Worm (Caenorhabditis elegans) whole organism, young adult: Measurements from ENCODE around the gene snf-9.
A peak's percentile ranks its signal among the peaks of the same experiment; 100 is the strongest.

Experiments used
- B0019.2 ChIP-seq: fragments of 200-800 bp; sonication (Bioruptor generic); conservative IDR thresholded peaks from 2 replicates; pipeline ENCODE4 v1.3.6; 2022; ENCODE audit warnings: missing genetic modification reagents, missing genetic modification characterization, missing compliant biosample characterization
- B0035.1 ChIP-seq: sonication (generic microtip); optimal IDR thresholded peaks from 2 replicates; lab custom pipeline; 2016; ENCODE audit warnings: missing genetic modification characterization, mild to moderate bottlenecking, missing compliant biosample characterization, missing genotype, missing genetic modification reagents
- B0261.1 ChIP-seq: sonication (generic microtip); optimal IDR thresholded peaks from 2 replicates; lab custom pipeline; 2016; ENCODE audit warnings: mild to moderate bottlenecking, missing genetic modification characterization, moderate library complexity, missing compliant biosample characterization
- C06A6.2 ChIP-seq: fragments of 200-800 bp; sonication (Bioruptor generic); conservative IDR thresholded peaks from 2 replicates; pipeline ENCODE4 v1.3.6; 2022; ENCODE audit warnings: missing genetic modification characterization, missing compliant biosample characterization
- F33H1.4 ChIP-seq: fragments of 200-800 bp; sonication (Bioruptor generic); IDR thresholded peaks from 2 replicates; pipeline ENCODE4 v1.3.6; 2022; ENCODE audit warnings: missing genetic modification reagents, missing genetic modification characterization, missing compliant biosample characterization
- F37B4.10 ChIP-seq: fragments of 200-800 bp; sonication (Bioruptor generic); IDR thresholded peaks from 2 replicates; pipeline ENCODE4 v1.3.6; 2022; ENCODE audit warnings: missing genetic modification characterization, missing compliant biosample characterization
- F39B2.1 ChIP-seq: fragments of 200-800 bp; sonication (Bioruptor generic); IDR thresholded peaks from 2 replicates; pipeline ENCODE4 v1.3.6; 2022; ENCODE audit warnings: missing genetic modification reagents, missing genetic modification characterization, missing compliant biosample characterization
- F49E8.2 ChIP-seq: sonication (generic microtip); optimal IDR thresholded peaks from 3 replicates; lab custom pipeline; 2017; ENCODE audit warnings: missing genetic modification characterization, mild to moderate bottlenecking, missing compliant biosample characterization, antibody characterized with exemption, moderate library complexity; ENCODE audit not compliant: insufficient read depth
- F55B11.4 ChIP-seq: sonication (generic microtip); optimal IDR thresholded peaks from 2 replicates; lab custom pipeline; 2016; ENCODE audit warnings: missing compliant biosample characterization, missing genetic modification characterization, borderline replicate concordance; ENCODE audit not compliant: insufficient read depth
- F57A8.1 ChIP-seq: fragments of 200-800 bp; sonication (Bioruptor generic); optimal IDR thresholded peaks from 2 replicates; lab custom pipeline; 2018; ENCODE audit warnings: mild to moderate bottlenecking, missing genetic modification characterization, moderate library complexity, missing compliant biosample characterization
- F57C9.4 ChIP-seq: sonication (generic microtip); optimal IDR thresholded peaks from 2 replicates; lab custom pipeline; 2017; ENCODE audit warnings: mild to moderate bottlenecking, missing genetic modification characterization, missing compliant biosample characterization
- T26A5.8 ChIP-seq: sonication (generic microtip); optimal IDR thresholded peaks from 2 replicates; lab custom pipeline; 2016; ENCODE audit warnings: missing genetic modification characterization, missing compliant biosample characterization
- Y53F4B.3 ChIP-seq: fragments of 200-800 bp; sonication (Bioruptor generic); IDR thresholded peaks from 2 replicates; pipeline ENCODE4 v1.3.6; 2022; ENCODE audit warnings: missing genetic modification reagents, missing genetic modification characterization, missing compliant biosample characterization
- Y53G8AR.9 ChIP-seq: fragments of 200-800 bp; sonication (Bioruptor generic); conservative IDR thresholded peaks from 2 replicates; pipeline ENCODE4 v1.3.6; 2022; ENCODE audit warnings: missing genetic modification reagents, missing genetic modification characterization, missing compliant biosample characterization
- Y67H2A.10 ChIP-seq: fragments of 200-800 bp; sonication (Bioruptor generic); conservative IDR thresholded peaks from 2 replicates; pipeline ENCODE4 v1.3.6; 2022; ENCODE audit warnings: missing genetic modification reagents, missing genetic modification characterization, missing compliant biosample characterization
- ZK185.1 ChIP-seq: sonication (generic microtip); optimal IDR thresholded peaks from 2 replicates; lab custom pipeline; 2016; ENCODE audit warnings: mild to moderate bottlenecking, missing genetic modification characterization, missing compliant biosample characterization; ENCODE audit not compliant: poor library complexity, severe bottlenecking
- athp-1 ChIP-seq: sonication (generic microtip); optimal IDR thresholded peaks from 2 replicates; lab custom pipeline; 2017; ENCODE audit warnings: mild to moderate bottlenecking, missing genetic modification characterization, missing compliant biosample characterization
- attf-6 ChIP-seq: fragments of 200-800 bp; sonication (Bioruptor generic); IDR thresholded peaks from 2 replicates; pipeline ENCODE4 v1.3.6; 2022; ENCODE audit warnings: missing genetic modification reagents, missing genetic modification characterization, missing compliant biosample characterization
- ccch-3 ChIP-seq: fragments of 200-800 bp; sonication (Bioruptor generic); optimal IDR thresholded peaks from 2 replicates; lab custom pipeline; 2018; ENCODE audit warnings: mild to moderate bottlenecking, missing genetic modification characterization, missing compliant biosample characterization
- cebp-1 ChIP-seq, 2 experiments: fragments of 200-800 bp in 1 of 2; sonication (Bioruptor generic) in 1 of 2; sonication (generic microtip) in 1 of 2; IDR thresholded peaks in 1 of 2; optimal IDR thresholded peaks in 1 of 2; 2 replicates each; pipeline versions ENCODE4 v1.3.6 to Lab custom; 2017 to 2022; ENCODE audit warnings: missing compliant biosample characterization in 2 of 2, missing genetic modification characterization in 2 of 2, mild to moderate bottlenecking in 1 of 2, missing genetic modification reagents in 1 of 2, moderate library complexity in 1 of 2
- ceh-100 ChIP-seq: fragments of 200-800 bp; sonication (Bioruptor generic); IDR thresholded peaks from 2 replicates; pipeline ENCODE4 v1.3.6; 2022; ENCODE audit warnings: missing genetic modification reagents, missing genetic modification characterization, missing compliant biosample characterization
- ceh-27 ChIP-seq: fragments of 200-800 bp; sonication (Bioruptor generic); optimal IDR thresholded peaks from 2 replicates; lab custom pipeline; 2018; ENCODE audit warnings: mild to moderate bottlenecking, missing genetic modification characterization, moderate library complexity, missing compliant biosample characterization
- ceh-40 ChIP-seq: fragments of 200-800 bp; sonication (Bioruptor generic); IDR thresholded peaks from 2 replicates; pipeline ENCODE4 v1.3.6; 2022; ENCODE audit warnings: missing genetic modification characterization, missing compliant biosample characterization
- chd-7 ChIP-seq: sonication (generic microtip); optimal IDR thresholded peaks from 2 replicates; lab custom pipeline; 2016; ENCODE audit warnings: mild to moderate bottlenecking, missing genetic modification characterization, moderate library complexity, missing compliant biosample characterization
- dpl-1 ChIP-seq: fragments of 150-350 bp; optimal IDR thresholded peaks from 2 replicates; lab custom pipeline; 2014; ENCODE audit warnings: missing biosample characterization, missing genetic modification reagents, missing genetic modification characterization
- egrh-3 ChIP-seq: fragments of 200-800 bp; sonication (Bioruptor generic); IDR thresholded peaks from 2 replicates; pipeline ENCODE4 v1.3.6; 2022; ENCODE audit warnings: missing genetic modification reagents, missing genetic modification characterization, missing compliant biosample characterization
- ets-4 ChIP-seq: fragments of 200-800 bp; sonication (Bioruptor generic); optimal IDR thresholded peaks from 2 replicates; lab custom pipeline; 2018; ENCODE audit warnings: mild to moderate bottlenecking, missing genetic modification characterization, missing compliant biosample characterization
- gei-17 ChIP-seq: fragments of 200-800 bp; sonication (Bioruptor generic); optimal IDR thresholded peaks from 2 replicates; lab custom pipeline; 2018; ENCODE audit warnings: mild to moderate bottlenecking, missing genetic modification characterization, missing compliant biosample characterization
- hrde-1 ChIP-seq: sonication (generic microtip); optimal IDR thresholded peaks from 2 replicates; lab custom pipeline; 2016; ENCODE audit warnings: missing genetic modification characterization, mild to moderate bottlenecking, missing compliant biosample characterization, moderate library complexity, missing genotype, missing genetic modification reagents, borderline replicate concordance
- let-607 ChIP-seq, 2 experiments: fragments of 200-800 bp in 1 of 2; sonication (Bioruptor generic) in 1 of 2; sonication (generic microtip) in 1 of 2; optimal IDR thresholded peaks; 2 replicates each; lab custom pipeline; 2016 to 2018; ENCODE audit warnings: mild to moderate bottlenecking in 2 of 2, missing compliant biosample characterization in 2 of 2, missing genetic modification characterization in 2 of 2, moderate library complexity in 2 of 2, missing genotype in 1 of 2
- lsy-27 ChIP-seq: sonication (generic microtip); optimal IDR thresholded peaks from 2 replicates; lab custom pipeline; 2017; ENCODE audit warnings: missing genetic modification characterization, mild to moderate bottlenecking, missing compliant biosample characterization, antibody characterized with exemption, missing genotype, borderline replicate concordance; ENCODE audit not compliant: insufficient read depth
- madf-10 ChIP-seq: sonication (generic microtip); optimal IDR thresholded peaks from 2 replicates; lab custom pipeline; 2016; ENCODE audit warnings: mild to moderate bottlenecking, missing genetic modification characterization, missing compliant biosample characterization
- madf-3 ChIP-seq: fragments of 200-800 bp; sonication (Bioruptor generic); IDR thresholded peaks from 2 replicates; pipeline ENCODE4 v1.3.6; 2022; ENCODE audit warnings: missing genetic modification reagents, missing genetic modification characterization, missing compliant biosample characterization
- nfya-2 ChIP-seq: fragments of 200-800 bp; sonication (Bioruptor generic); IDR thresholded peaks from 2 replicates; pipeline ENCODE4 v1.3.6; 2022; ENCODE audit warnings: missing genetic modification reagents, missing genetic modification characterization, missing compliant biosample characterization
- nhr-80 ChIP-seq: sonication (generic microtip); optimal IDR thresholded peaks from 2 replicates; lab custom pipeline; 2016; ENCODE audit warnings: missing genetic modification characterization, missing compliant biosample characterization
- pha-4 ChIP-seq: fragments of 150-350 bp; sonication (generic microtip); optimal IDR thresholded peaks from 2 replicates; lab custom pipeline; 2014; ENCODE audit warnings: missing biosample characterization, missing genetic modification reagents, missing genetic modification characterization
- rcor-1 ChIP-seq: fragments of 200-800 bp; sonication (Bioruptor generic); IDR thresholded peaks from 2 replicates; pipeline ENCODE4 v1.3.6; 2022; ENCODE audit warnings: missing genetic modification reagents, missing genetic modification characterization, missing compliant biosample characterization
- rec-8 ChIP-seq, 2 experiments: sonication (generic microtip); optimal IDR thresholded peaks; 2 replicates each; lab custom pipeline; 2016; ENCODE audit warnings: mild to moderate bottlenecking in 2 of 2, missing genetic modification characterization in 2 of 2, missing genetic modification reagents in 2 of 2, missing genotype in 2 of 2, missing biosample characterization in 1 of 2, missing compliant biosample characterization in 1 of 2, moderate library complexity in 1 of 2
- sdz-38 ChIP-seq: sonication (generic microtip); optimal IDR thresholded peaks from 2 replicates; lab custom pipeline; 2016; ENCODE audit warnings: missing genotype, missing genetic modification characterization, missing compliant biosample characterization
- snpc-4 ChIP-seq, 5 experiments: fragments of 150-350 bp in 1 of 5; sonication (generic microtip) in 4 of 5; optimal IDR thresholded peaks; 2 replicates each; lab custom pipeline; 2014 to 2018; ENCODE audit warnings: missing genetic modification characterization in 5 of 5, missing biosample characterization in 3 of 5, antibody characterized with exemption in 2 of 5, mild to moderate bottlenecking in 2 of 5, missing compliant biosample characterization in 2 of 5, missing genotype in 2 of 5, moderate library complexity in 2 of 5, missing genetic modification reagents in 1 of 5
- xnd-1 ChIP-seq: sonication (generic microtip); optimal IDR thresholded peaks from 2 replicates; lab custom pipeline; 2016; ENCODE audit warnings: missing genotype, missing genetic modification reagents, missing genetic modification characterization, missing compliant biosample characterization
- ztf-26 ChIP-seq: sonication (generic microtip); optimal IDR thresholded peaks from 2 replicates; lab custom pipeline; 2017; ENCODE audit warnings: missing genetic modification characterization, missing compliant biosample characterization
- ztf-6 ChIP-seq: fragments of 200-800 bp; sonication (Bioruptor generic); IDR thresholded peaks from 2 replicates; pipeline ENCODE4 v1.3.6; 2022; ENCODE audit warnings: missing genetic modification reagents, missing genetic modification characterization, missing compliant biosample characterization

Gene snf-9

DNA sequence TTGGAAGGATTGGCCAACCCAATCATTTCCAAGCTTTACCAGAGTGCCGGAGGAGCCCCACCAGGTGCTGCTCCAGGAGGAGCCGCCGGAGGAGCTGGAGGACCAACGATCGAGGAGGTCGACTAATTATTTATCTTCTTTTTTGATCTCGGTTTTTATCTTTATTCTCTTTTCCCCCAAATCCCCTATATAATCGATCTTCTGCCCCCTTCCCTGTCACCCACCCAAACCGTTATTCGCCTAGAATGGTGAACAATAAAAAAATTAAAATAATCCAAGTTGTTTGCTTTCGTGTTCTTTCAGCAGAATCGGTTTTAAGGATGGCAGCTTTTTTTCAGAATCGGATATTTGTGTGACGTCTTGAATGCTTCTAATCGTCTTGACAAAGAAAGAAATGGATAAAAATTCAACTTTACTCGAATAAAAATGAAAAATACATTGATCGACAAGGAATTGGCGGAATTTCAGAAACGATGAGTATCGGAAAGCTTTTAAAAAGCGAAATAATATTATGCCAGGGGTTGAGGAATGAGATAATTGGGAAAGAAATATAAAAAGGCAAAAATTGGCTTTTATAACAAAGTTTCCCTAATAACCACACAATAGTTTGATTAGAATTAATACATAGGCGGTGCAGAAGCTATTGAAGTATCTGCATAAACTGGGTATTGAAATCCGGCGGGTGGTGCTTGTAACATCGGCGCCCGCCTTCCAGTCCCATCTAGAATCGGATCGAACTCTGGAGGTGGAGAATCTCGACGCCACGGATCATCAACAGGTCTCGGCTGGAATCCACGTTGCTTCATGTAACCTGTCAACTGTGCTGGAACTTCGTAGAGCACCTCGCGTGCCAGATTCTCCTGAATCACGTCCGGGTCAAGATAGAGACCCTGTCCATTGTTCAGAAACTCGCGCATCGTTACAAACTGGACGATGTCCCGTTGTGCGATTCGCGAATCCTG is 30.6 kb upstream of the snf-9 start (continued):
- TF ChIP-seq xnd-1 (tag; lab: Kevin White, UChicago) (no peak), Y53G8AR.9 (GFP tag; lab: Robert Waterston, UW) (peak; percentile 97), Y67H2A.10 (GFP tag; lab: Robert Waterston, UW) (no peak), nhr-80 (tag; lab: Kevin White, UChicago) (peak; percentile 14), snpc-4 (GFP tag; optimal IDR thresholded peaks at IDR 0.05; lab: Kevin White, UChicago) (peak; percentile 69), snpc-4 (tag; optimal IDR thresholded peaks at IDR 0.05; lab: Kevin White, UChicago) (peak; percentile 69 to 93 (median 79)), F33H1.4 (GFP tag; lab: Robert Waterston, UW) (peak; percentile 6; the same call in 1 of the 2 replicates), madf-10 (peak; percentile 61), sdz-38 (tag; lab: Kevin White, UChicago) (no peak), madf-3 (peak; percentile 92; the same call in 1 of the 2 replicates), ccch-3 (peak; percentile 64), ets-4 (peak; percentile 1), B0019.2 (GFP tag; lab: Robert Waterston, UW) (peak; percentile 27; the same call in 1 of the 2 replicates), rcor-1 (peak; percentile 84), T26A5.8 (tag; lab: Kevin White, UChicago) (peak; percentile 96), Y53F4B.3 (GFP tag; lab: Robert Waterston, UW) (no peak), F39B2.1 (GFP tag; lab: Robert Waterston, UW) (peak; percentile 87), ZK185.1 (tag; lab: Kevin White, UChicago) (peak; percentile 67), ztf-26 (tag; lab: Kevin White, UChicago) (peak; percentile 59), F57A8.1 (no peak), ceh-27 (GFP tag; lab: Kevin White, UChicago) (peak; percentile 62), ztf-6 (GFP tag; lab: Robert Waterston, UW) (peak; percentile 27; the same call in 1 of the 2 replicates), athp-1 (peak; percentile 96), egrh-3 (GFP tag; lab: Robert Waterston, UW) (peak; percentile 88), gei-17 (GFP tag; lab: Kevin White, UChicago) (peak; percentile 81), let-607 (tag; optimal IDR thresholded peaks at IDR 0.05; lab: Kevin White, UChicago) (peak; percentile 29 to 46), rec-8 (tag; optimal IDR thresholded peaks at IDR 0.05; lab: Kevin White, UChicago) (no peak), chd-7 (tag; lab: Kevin White, UChicago) (peak; percentile 64), attf-6 (GFP tag; lab: Robert Waterston, UW) (peak; percentile 97), lsy-27 (no peak), ceh-100 (GFP tag; lab: Robert Waterston, UW) (peak; percentile 79; the same call in 1 of the 2 replicates), nfya-2 (GFP tag; lab: Robert Waterston, UW) (0 out of 2 replicates have a peak, but pooled peaks have one; percentile 64), F37B4.10 (GFP tag; lab: Robert Waterston, UW) (no peak), B0261.1 (tag; lab: Kevin White, UChicago) (peak; percentile 27), F49E8.2 (tag; lab: Kevin White, UChicago) (peak; percentile 98), F55B11.4 (tag; lab: Kevin White, UChicago) (no peak), ceh-40 (GFP tag; lab: Robert Waterston, UW) (peak; percentile 70), F57C9.4 (tag; lab: Kevin White, UChicago) (peak; percentile 65), dpl-1 (GFP tag; lab: Kevin White, UChicago) (no peak), C06A6.2 (GFP tag; lab: Robert Waterston, UW) (peak; percentile 9; the same call in 1 of the 2 replicates), pha-4 (tag; lab: Kevin White, UChicago) (no peak), B0035.1 (tag; lab: Kevin White, UChicago) (peak; percentile 79), hrde-1 (tag; lab: Kevin White, UChicago) (peak; percentile 60), cebp-1 (GFP tag; IDR thresholded peaks at IDR 0.05; lab: Robert Waterston, UW) (0 out of 2 replicates have a peak, but pooled peaks have one; percentile 46), cebp-1 (tag; optimal IDR thresholded peaks at IDR 0.05; lab: Kevin White, UChicago) (peak; percentile 85)
